Fruit fly (Drosophila melanogaster) whole organism, adult: ENCODE results near the gene CG4278.

Source experiments
- CG12768 ChIP-seq: fragments of 200-800 bp; sonication (Bioruptor generic); optimal IDR thresholded peaks from 2 replicates; lab custom pipeline; 2017; ENCODE audit warnings: missing biosample characterization, missing genetic modification characterization, mild to moderate bottlenecking, moderate library complexity, missing genetic modification reagents
- CG1620 ChIP-seq: fragments of 200-800 bp; sonication (Bioruptor generic); optimal IDR thresholded peaks from 2 replicates; lab custom pipeline; 2016; ENCODE audit warnings: missing biosample characterization, missing genetic modification characterization
- CG7045 ChIP-seq: fragments of 200-800 bp; sonication (Bioruptor generic); optimal IDR thresholded peaks from 2 replicates; lab custom pipeline; 2017; ENCODE audit warnings: missing biosample characterization, mild to moderate bottlenecking, missing genetic modification characterization
- CG7101 ChIP-seq: fragments of 200-800 bp; sonication (Bioruptor generic); optimal IDR thresholded peaks from 2 replicates; lab custom pipeline; 2018; ENCODE audit warnings: missing biosample characterization, mild to moderate bottlenecking, missing genetic modification characterization, moderate library complexity
- Clk ChIP-seq: fragments of 200-800 bp; sonication (Bioruptor generic); optimal IDR thresholded peaks from 2 replicates; lab custom pipeline; 2017; ENCODE audit warnings: missing biosample characterization, missing genetic modification characterization
- Hr96 ChIP-seq: fragments of 200-800 bp; sonication (Bioruptor generic); optimal IDR thresholded peaks from 2 replicates; lab custom pipeline; 2016; ENCODE audit warnings: missing biosample characterization, missing genetic modification characterization
- Mnt ChIP-seq: fragments of 200-800 bp; sonication (Bioruptor generic); optimal IDR thresholded peaks from 2 replicates; lab custom pipeline; 2016; ENCODE audit warnings: missing biosample characterization, mild to moderate bottlenecking, missing genetic modification characterization
- bab1 ChIP-seq: fragments of 200-800 bp; sonication (Bioruptor generic); optimal IDR thresholded peaks from 3 replicates; lab custom pipeline; 2019; ENCODE audit warnings: missing biosample characterization, mild to moderate bottlenecking, missing genetic modification characterization, moderate library complexity
- cic ChIP-seq: fragments of 200-800 bp; sonication (Bioruptor generic); optimal IDR thresholded peaks from 2 replicates; lab custom pipeline; 2017; ENCODE audit warnings: missing biosample characterization, mild to moderate bottlenecking, missing genetic modification characterization, moderate library complexity
- cnc ChIP-seq, 2 experiments: fragments of >200 bp; optimal IDR thresholded peaks; 2 replicates each; lab custom pipeline; 2017
- kay ChIP-seq: fragments of 200-800 bp; sonication (Bioruptor generic); peaks from one replicate; lab custom pipeline; 2016; ENCODE audit warnings: missing biosample characterization, missing genetic modification characterization, borderline replicate concordance
- ovo ChIP-seq: fragments of 200-800 bp; sonication (Bioruptor generic); optimal IDR thresholded peaks from 2 replicates; lab custom pipeline; 2016; ENCODE audit warnings: missing biosample characterization, missing genetic modification characterization
- tj ChIP-seq: fragments of 200-800 bp; sonication (Bioruptor generic); optimal IDR thresholded peaks from 3 replicates; lab custom pipeline; 2017; ENCODE audit warnings: missing biosample characterization, mild to moderate bottlenecking, missing genetic modification characterization, moderate library complexity

DNA sequence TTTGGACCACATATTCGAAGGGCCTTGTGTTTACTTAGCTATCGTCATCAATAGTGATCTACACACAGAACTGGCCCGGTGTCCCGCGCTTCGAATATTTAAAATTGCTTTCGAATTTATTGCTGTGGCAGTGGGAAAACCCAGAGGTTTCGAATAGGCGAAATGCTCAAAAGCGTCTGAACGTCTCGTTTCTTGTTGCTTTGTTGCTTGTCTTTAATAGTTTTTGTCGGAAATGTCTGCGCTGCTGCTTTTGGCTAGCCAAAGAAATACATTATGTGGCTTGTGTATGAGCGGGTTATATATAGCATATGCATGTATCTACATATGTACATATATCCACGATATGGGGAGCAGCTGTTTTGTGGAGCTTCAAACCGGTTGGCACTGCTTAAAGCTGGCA is 5.7 kb upstream of the CG4278 start:
- no peak for TF ChIP-seq Clk (GFP tag; lab: Kevin White, UChicago)
- no peak for TF ChIP-seq Hr96 (GFP tag; lab: Kevin White, UChicago)
- TF ChIP-seq kay (GFP tag; lab: Kevin White, UChicago): no peak
- TF ChIP-seq cic (GFP tag; lab: Kevin White, UChicago): no peak
- no peak for TF ChIP-seq bab1 (GFP tag; lab: Kevin White, UChicago)
- TF ChIP-seq ovo (GFP tag; lab: Kevin White, UChicago): no peak
- TF ChIP-seq CG1620: no peak
- TF ChIP-seq tj (GFP tag; lab: Kevin White, UChicago): no peak
- TF ChIP-seq CG7101: no peak
- no peak for TF ChIP-seq Mnt (GFP tag; lab: Kevin White, UChicago)
- TF ChIP-seq cnc (optimal IDR thresholded peaks at IDR 0.05; lab: Kevin White, UChicago): no peak
- TF ChIP-seq CG12768 (GFP tag; lab: Kevin White, UChicago): no peak
- TF ChIP-seq CG7045 (GFP tag; lab: Kevin White, UChicago): no peak
